Worm (Caenorhabditis elegans) whole organism, L4/young adult: ENCODE measurements around the gene C25F9.6.

Experiments used
- W03F9.2 ChIP-seq: fragments of 150-350 bp; optimal IDR thresholded peaks from 2 replicates; lab custom pipeline; 2014; ENCODE audit warnings: missing biosample characterization, missing genetic modification characterization
- dao-5 ChIP-seq: sonication (generic microtip); optimal IDR thresholded peaks from 2 replicates; lab custom pipeline; 2016; ENCODE audit warnings: missing genotype, missing genetic modification characterization, moderate library complexity, missing compliant biosample characterization
- him-1 ChIP-seq: sonication (generic microtip); optimal IDR thresholded peaks from 2 replicates; lab custom pipeline; 2016; ENCODE audit warnings: missing genotype, missing genetic modification reagents, missing genetic modification characterization, missing compliant biosample characterization

ce11 chrV:19394750-19395149 lies 10.4 kb downstream of the C25F9.6 start, which contains the start of gene C25F9.8:
- TF ChIP-seq him-1 (tag; lab: Kevin White, UChicago): no peak
- TF ChIP-seq dao-5 (tag; lab: Kevin White, UChicago): no peak
- TF ChIP-seq W03F9.2 (tag; lab: Kevin White, UChicago): no peak
